Worm (Caenorhabditis elegans): ENCODE results near the gene F09F7.6.

Gene F09F7.6

DNA sequence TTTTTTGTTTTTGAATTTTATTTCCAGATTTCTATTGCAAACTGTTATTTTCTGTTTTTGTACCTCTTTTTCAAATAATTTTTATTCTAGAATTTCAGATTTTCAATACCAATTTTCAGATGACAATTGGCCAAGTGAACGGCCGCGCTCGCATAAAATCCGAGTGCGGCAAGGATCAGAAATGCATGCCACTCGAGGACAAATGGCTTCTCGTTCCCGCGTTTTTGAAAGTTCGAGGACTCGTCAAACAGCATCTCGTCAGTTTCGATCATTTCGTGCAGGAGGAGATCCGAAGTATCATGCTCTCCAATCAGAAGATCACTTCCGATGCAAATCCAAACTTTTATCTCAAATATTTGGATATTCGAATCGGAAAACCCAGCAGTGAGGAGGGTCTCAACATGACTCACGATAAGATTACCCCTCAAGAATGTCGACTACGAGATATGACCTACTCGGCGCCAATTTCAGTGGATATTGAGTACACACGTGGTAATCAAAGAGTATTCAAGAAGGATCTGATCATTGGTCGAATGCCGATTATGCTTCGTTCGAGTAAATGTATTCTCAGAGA lies 5.4 kb upstream of the F09F7.6 start, which contains the start of gene rpc-2:
rpc-2 (plus strand) TSS at position 120 of the 574 bp plus-strand sequence.
- TF ChIP-seq ref-1 (GFP tag; conservative IDR thresholded peaks at IDR 0.05) (no peak), klf-2 (GFP tag; conservative IDR thresholded peaks at IDR 0.05) (no peak), cog-1 (tag; optimal IDR thresholded peaks at IDR 0.05) (no peak), flt-1 (GFP tag; IDR thresholded peaks at IDR 0.05) (no peak)

DNA sequence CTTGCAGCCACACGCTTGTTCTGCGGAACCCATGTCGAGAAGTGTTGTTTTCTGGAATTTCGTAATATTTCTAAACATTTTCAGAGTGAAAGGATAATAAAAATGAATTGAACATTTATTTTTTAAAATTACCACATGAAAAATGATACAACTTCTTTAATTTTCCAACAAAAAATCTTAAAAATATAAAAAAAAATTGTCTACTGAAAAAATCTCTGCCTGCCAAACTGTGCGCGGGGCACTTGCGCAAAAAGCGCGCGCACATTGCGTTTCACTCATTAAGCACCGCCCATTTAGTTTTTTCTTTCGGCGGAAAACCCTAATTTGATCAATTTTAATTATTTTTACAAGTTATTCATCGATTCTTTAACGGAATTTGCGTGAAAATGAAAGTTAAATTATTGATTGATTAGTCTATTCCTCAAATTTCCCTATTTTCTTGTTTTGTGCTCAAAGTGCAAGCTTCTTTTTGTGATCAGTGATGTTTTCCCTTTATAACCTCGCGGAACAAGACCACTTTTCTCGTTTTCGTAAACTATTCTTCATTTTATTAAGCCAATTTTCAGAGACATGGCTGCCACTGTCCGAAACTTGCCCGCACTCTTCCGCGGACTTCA lies 3.1 kb upstream of the F09F7.6 start, which contains the start of the genes nmad-1 and hach-1:
nmad-1 (minus strand) TSS at position 51 of the 617 bp plus-strand sequence.
hach-1 (plus strand) TSS at position 567 of the 617 bp plus-strand sequence.
- peak; percentile 96 for TF ChIP-seq ztf-23 (GFP tag; IDR thresholded peaks at IDR 0.05)
- TF ChIP-seq T22C8.4 (GFP tag; IDR thresholded peaks at IDR 0.05), result peak; percentile 88
- peak; percentile 75 for TF ChIP-seq ref-1 (GFP tag; conservative IDR thresholded peaks at IDR 0.05)
- TF ChIP-seq klf-2 (GFP tag; conservative IDR thresholded peaks at IDR 0.05), result peak; percentile 90; the same call in 1 of the 2 replicates
- TF ChIP-seq med-1 (GFP tag; optimal IDR thresholded peaks at IDR 0.05; ENCODE audit: insufficient read depth), result peak; percentile 97
- peak; percentile 94 for TF ChIP-seq flt-1 (GFP tag; IDR thresholded peaks at IDR 0.05)
- TF ChIP-seq ztf-29 (GFP tag; IDR thresholded peaks at IDR 0.05), result peak; percentile 82
- peak; percentile 79 for TF ChIP-seq cog-1 (tag; optimal IDR thresholded peaks at IDR 0.05)
- TF ChIP-seq tab-1 (GFP tag; IDR thresholded peaks at IDR 0.05), result peak; percentile 92

DNA sequence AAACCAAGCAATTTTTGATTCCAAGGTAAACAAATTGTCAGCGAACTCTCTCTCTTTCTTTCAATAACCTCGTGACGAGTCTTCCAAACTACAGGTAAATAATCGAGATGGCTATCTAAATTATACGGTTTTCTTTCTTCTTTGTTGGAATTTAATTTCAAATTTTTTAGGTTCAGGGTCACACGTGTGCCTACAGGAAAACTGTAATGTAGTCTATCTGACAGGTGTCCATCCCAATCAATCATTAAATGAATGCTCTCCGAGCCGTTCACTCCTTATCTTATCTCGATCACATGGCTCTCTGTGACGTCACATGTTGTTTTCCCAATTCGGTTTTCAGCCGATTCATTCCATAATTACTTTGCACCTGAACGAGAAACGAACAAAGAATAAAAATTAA lies 1.2 kb upstream of the F09F7.6 start:
- no peak for TF ChIP-seq T22C8.4 (GFP tag; IDR thresholded peaks at IDR 0.05)
- TF ChIP-seq med-1 (GFP tag; optimal IDR thresholded peaks at IDR 0.05; ENCODE audit: insufficient read depth), result no peak
- TF ChIP-seq ref-1 (GFP tag; conservative IDR thresholded peaks at IDR 0.05), result no peak
- TF ChIP-seq ztf-23 (GFP tag; IDR thresholded peaks at IDR 0.05), result no peak
- no peak for TF ChIP-seq tab-1 (GFP tag; IDR thresholded peaks at IDR 0.05)
- TF ChIP-seq ztf-29 (GFP tag; IDR thresholded peaks at IDR 0.05), result no peak
- TF ChIP-seq klf-2 (GFP tag; conservative IDR thresholded peaks at IDR 0.05), result no peak
- TF ChIP-seq flt-1 (GFP tag; IDR thresholded peaks at IDR 0.05), result no peak

DNA sequence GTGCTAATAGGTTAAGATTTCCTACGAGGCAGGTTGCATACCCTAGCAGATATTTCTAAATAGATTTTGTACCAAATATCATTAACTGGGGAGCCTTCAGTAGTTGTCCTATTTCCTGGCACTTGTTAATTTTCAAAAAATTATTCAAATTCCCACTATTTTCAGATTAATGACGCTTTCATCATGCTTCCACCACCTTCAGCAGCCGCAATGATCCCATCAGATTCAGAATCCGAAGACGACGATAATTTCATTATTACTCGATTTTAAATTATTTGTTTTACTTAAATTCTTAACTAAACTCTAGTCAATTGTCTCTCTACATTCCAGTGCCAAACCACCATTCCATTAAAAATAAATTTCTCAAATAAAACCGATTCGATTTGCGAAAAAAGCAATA lies 1.1 kb downstream of the F09F7.6 start:
- TF ChIP-seq tab-1 (GFP tag; IDR thresholded peaks at IDR 0.05) (no peak), ztf-29 (GFP tag; IDR thresholded peaks at IDR 0.05) (no peak), ztf-23 (GFP tag; IDR thresholded peaks at IDR 0.05) (no peak), ref-1 (GFP tag; conservative IDR thresholded peaks at IDR 0.05) (no peak), klf-2 (GFP tag; conservative IDR thresholded peaks at IDR 0.05) (no peak), flt-1 (GFP tag; IDR thresholded peaks at IDR 0.05) (no peak), T22C8.4 (GFP tag; IDR thresholded peaks at IDR 0.05) (no peak), med-1 (GFP tag; optimal IDR thresholded peaks at IDR 0.05; ENCODE audit: insufficient read depth) (no peak), cog-1 (tag; optimal IDR thresholded peaks at IDR 0.05) (no peak)

DNA sequence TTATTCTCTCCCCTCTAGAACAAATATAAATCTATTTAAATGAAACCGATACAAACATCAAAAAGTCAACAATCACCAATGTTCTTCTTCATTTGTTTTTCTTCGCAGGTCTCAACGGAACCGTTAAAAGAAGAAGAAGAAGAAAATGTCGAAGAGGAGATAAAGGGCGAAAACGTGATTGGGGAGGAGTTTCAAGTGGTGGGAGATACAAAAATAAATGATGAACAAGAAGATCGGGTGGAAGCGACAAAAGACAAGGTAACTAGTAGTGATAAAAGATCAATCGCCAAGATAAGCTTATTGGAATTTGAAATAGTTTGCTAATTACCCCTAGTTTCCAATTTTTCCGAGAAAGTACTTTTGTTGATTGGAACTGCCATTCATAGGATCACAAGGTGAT lies 1.7 kb downstream of the F09F7.6 start:
- TF ChIP-seq cog-1 (tag; optimal IDR thresholded peaks at IDR 0.05) (no peak), klf-2 (GFP tag; conservative IDR thresholded peaks at IDR 0.05) (no peak), T22C8.4 (GFP tag; IDR thresholded peaks at IDR 0.05) (no peak), tab-1 (GFP tag; IDR thresholded peaks at IDR 0.05) (no peak), ref-1 (GFP tag; conservative IDR thresholded peaks at IDR 0.05) (no peak), ztf-29 (GFP tag; IDR thresholded peaks at IDR 0.05) (no peak), flt-1 (GFP tag; IDR thresholded peaks at IDR 0.05) (no peak), med-1 (GFP tag; optimal IDR thresholded peaks at IDR 0.05; ENCODE audit: insufficient read depth) (no peak), ztf-23 (GFP tag; IDR thresholded peaks at IDR 0.05) (no peak)

DNA sequence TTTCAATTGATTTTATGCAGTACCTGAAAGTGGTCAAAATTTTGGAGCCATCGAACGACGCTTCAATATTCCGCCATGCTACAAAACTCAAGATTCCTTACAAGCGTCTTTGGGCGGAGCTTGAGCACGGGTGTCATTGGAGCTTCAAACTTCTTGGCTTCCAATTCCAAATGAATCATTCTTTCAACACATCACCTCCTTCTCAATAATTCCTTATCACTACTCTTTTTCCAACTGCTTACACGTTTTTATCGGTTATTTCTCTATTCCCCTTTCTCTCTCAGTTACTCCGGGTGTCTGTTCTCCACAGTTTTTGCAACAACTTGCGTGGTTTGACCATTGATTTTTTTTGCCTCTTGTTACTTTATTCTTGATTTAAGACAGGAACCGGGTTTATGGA lies 5.2 kb downstream of the F09F7.6 start, which contains the start of gene F09F7.5:
F09F7.5 (plus strand) TSS at position 258 of the 400 bp plus-strand sequence.
- no peak for TF ChIP-seq klf-2 (GFP tag; conservative IDR thresholded peaks at IDR 0.05)
- no peak for TF ChIP-seq med-1 (GFP tag; optimal IDR thresholded peaks at IDR 0.05; ENCODE audit: insufficient read depth)
- no peak for TF ChIP-seq tab-1 (GFP tag; IDR thresholded peaks at IDR 0.05)
- TF ChIP-seq cog-1 (tag; optimal IDR thresholded peaks at IDR 0.05), result no peak
- no peak for TF ChIP-seq ztf-23 (GFP tag; IDR thresholded peaks at IDR 0.05)
- TF ChIP-seq T22C8.4 (GFP tag; IDR thresholded peaks at IDR 0.05), result no peak
- TF ChIP-seq flt-1 (GFP tag; IDR thresholded peaks at IDR 0.05), result no peak
- TF ChIP-seq ztf-29 (GFP tag; IDR thresholded peaks at IDR 0.05), result no peak
- no peak for TF ChIP-seq ref-1 (GFP tag; conservative IDR thresholded peaks at IDR 0.05)

DNA sequence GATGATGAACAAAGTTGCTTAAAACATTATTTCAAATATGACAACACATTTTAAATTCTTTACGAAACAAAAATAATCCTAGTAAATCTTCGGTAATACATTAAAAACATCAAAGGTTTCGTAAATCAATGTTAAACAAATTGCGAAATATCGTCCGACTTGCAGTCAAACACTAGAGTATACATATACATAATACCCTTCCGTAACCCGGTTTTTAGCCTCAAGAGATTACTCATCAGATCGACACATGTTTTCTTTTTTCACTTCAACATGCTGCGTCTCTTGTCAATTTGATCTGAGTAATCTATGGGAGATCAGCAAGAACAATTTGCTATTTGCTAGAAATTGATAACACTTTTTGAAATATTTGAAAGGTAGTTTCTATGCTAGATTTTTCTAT lies 5.6 kb downstream of the F09F7.6 start:
- TF ChIP-seq ztf-29 (GFP tag; IDR thresholded peaks at IDR 0.05), result no peak
- TF ChIP-seq ref-1 (GFP tag; conservative IDR thresholded peaks at IDR 0.05), result no peak
- no peak for TF ChIP-seq tab-1 (GFP tag; IDR thresholded peaks at IDR 0.05)
- no peak for TF ChIP-seq cog-1 (tag; optimal IDR thresholded peaks at IDR 0.05)
- TF ChIP-seq med-1 (GFP tag; optimal IDR thresholded peaks at IDR 0.05; ENCODE audit: insufficient read depth), result no peak
- no peak for TF ChIP-seq T22C8.4 (GFP tag; IDR thresholded peaks at IDR 0.05)
- TF ChIP-seq flt-1 (GFP tag; IDR thresholded peaks at IDR 0.05), result no peak

DNA sequence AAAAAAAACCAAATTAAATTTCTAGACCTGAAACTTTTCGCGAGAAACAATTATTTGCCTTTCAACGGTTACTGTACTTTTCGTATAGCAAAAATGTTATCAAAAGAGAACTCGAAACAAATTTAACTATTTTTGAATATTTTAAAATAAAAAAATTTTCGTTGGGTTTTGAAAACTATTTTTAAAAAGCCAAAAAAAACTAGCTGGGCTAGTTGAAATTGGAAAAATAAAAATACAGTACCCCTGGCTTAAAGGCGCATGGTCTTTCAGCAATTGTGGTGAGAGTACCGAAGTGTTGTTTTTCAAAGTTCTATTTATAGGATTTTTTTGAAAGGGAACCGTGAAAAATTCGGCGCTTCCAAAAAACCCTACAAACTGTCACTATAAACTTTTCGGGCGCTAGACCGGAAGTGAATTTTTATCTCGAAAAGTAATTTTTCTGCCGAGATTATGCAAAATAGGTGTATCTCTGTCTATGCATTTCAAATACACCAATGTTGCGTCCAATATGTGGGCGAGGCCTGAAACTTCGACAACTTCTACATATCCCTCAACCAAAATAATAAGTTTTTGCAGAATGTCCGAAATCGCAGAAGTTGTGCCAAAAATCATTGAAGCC lies 8.1 kb downstream of the F09F7.6 start, which contains the start of gene D1044.1:
D1044.1 (plus strand) TSS at position 569 of the 619 bp plus-strand sequence.
- TF ChIP-seq cog-1 (tag; optimal IDR thresholded peaks at IDR 0.05) (no peak), T22C8.4 (GFP tag; IDR thresholded peaks at IDR 0.05) (no peak), klf-2 (GFP tag; conservative IDR thresholded peaks at IDR 0.05) (no peak), flt-1 (GFP tag; IDR thresholded peaks at IDR 0.05) (no peak), ztf-29 (GFP tag; IDR thresholded peaks at IDR 0.05) (no peak), med-1 (GFP tag; optimal IDR thresholded peaks at IDR 0.05; ENCODE audit: insufficient read depth) (no peak), ztf-23 (GFP tag; IDR thresholded peaks at IDR 0.05) (no peak)

DNA sequence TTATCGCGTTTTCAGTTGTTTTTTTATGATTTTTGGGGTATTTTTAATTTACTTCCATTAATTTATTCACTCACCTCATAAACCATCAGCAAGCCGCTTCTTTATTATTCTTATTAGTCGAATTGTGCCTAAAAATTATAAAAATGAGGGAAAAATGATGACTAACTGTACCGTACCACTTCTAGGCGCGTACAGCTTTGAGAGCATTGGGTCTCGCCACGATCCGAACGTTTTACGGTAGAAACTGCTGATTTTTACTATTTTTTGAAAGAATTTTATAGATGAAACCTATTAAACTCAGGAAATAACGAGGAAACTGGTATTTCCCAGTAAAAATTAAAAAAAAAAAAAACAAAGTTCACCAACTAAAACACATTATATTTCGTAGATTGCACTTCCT lies 8.9 kb downstream of the F09F7.6 start, which contains the start of gene D1044.6:
D1044.6 (minus strand) TSS at position 128 of the 400 bp plus-strand sequence.
- TF ChIP-seq ztf-29 (GFP tag; IDR thresholded peaks at IDR 0.05) (no peak), flt-1 (GFP tag; IDR thresholded peaks at IDR 0.05) (no peak), med-1 (GFP tag; optimal IDR thresholded peaks at IDR 0.05; ENCODE audit: insufficient read depth) (no peak), T22C8.4 (GFP tag; IDR thresholded peaks at IDR 0.05) (no peak), ztf-23 (GFP tag; IDR thresholded peaks at IDR 0.05) (no peak), tab-1 (GFP tag; IDR thresholded peaks at IDR 0.05) (no peak), ref-1 (GFP tag; conservative IDR thresholded peaks at IDR 0.05) (no peak), klf-2 (GFP tag; conservative IDR thresholded peaks at IDR 0.05) (no peak), cog-1 (tag; optimal IDR thresholded peaks at IDR 0.05) (no peak)

Data from whole organism, midembryonic.